Worm (Caenorhabditis elegans) whole organism, mixed stage, embryonic: ENCODE results near the gene srz-99.

ENCODE experiments used
- M03D4.4 ChIP-seq: sonication (generic microtip); optimal IDR thresholded peaks from 2 replicates; lab custom pipeline; 2017; ENCODE audit warnings: mild to moderate bottlenecking, missing genetic modification characterization, missing compliant biosample characterization
- blmp-1 ChIP-seq: fragments of 150-350 bp; optimal IDR thresholded peaks from 2 replicates; lab custom pipeline; 2014; ENCODE audit warnings: missing biosample characterization, missing genetic modification characterization
- ceh-43 ChIP-seq: fragments of 200-800 bp; sonication (Bioruptor generic); optimal IDR thresholded peaks from 2 replicates; lab custom pipeline; 2018; ENCODE audit warnings: mild to moderate bottlenecking, missing genetic modification characterization, moderate library complexity, missing compliant biosample characterization
- ceh-83 ChIP-seq: fragments of 200-800 bp; sonication (Bioruptor generic); optimal IDR thresholded peaks from 2 replicates; lab custom pipeline; 2018; ENCODE audit warnings: mild to moderate bottlenecking, missing genetic modification characterization, missing compliant biosample characterization
- elt-3 ChIP-seq: fragments of 150-350 bp; optimal IDR thresholded peaks from 2 replicates; lab custom pipeline; 2014; ENCODE audit warnings: missing biosample characterization, missing genetic modification characterization
- flh-1 ChIP-seq: fragments of 200-800 bp; sonication (Bioruptor generic); optimal IDR thresholded peaks from 2 replicates; lab custom pipeline; 2018; ENCODE audit warnings: mild to moderate bottlenecking, missing genetic modification characterization, moderate library complexity, missing compliant biosample characterization
- mab-5 ChIP-seq: fragments of 150-350 bp; optimal IDR thresholded peaks from 2 replicates; lab custom pipeline; 2014; ENCODE audit warnings: missing biosample characterization, missing genetic modification characterization
- mep-1 ChIP-seq: fragments of 150-350 bp; optimal IDR thresholded peaks from 2 replicates; lab custom pipeline; 2017; ENCODE audit warnings: missing biosample characterization, missing genetic modification reagents, missing genetic modification characterization, inconsistent platforms
- nhr-76 ChIP-seq: sonication (generic microtip); optimal IDR thresholded peaks from 2 replicates; lab custom pipeline; 2017; ENCODE audit warnings: missing biosample characterization, missing genetic modification characterization
- pha-4 ChIP-seq: fragments of 150-350 bp; optimal IDR thresholded peaks from 2 replicates; lab custom pipeline; 2018; ENCODE audit warnings: missing biosample characterization, missing genetic modification reagents, missing genetic modification characterization
- snpc-4 ChIP-seq: fragments of 150-350 bp; optimal IDR thresholded peaks from 2 replicates; lab custom pipeline; 2014; ENCODE audit warnings: missing biosample characterization, missing genetic modification characterization
- sptf-1 ChIP-seq: sonication (generic microtip); optimal IDR thresholded peaks from 2 replicates; lab custom pipeline; 2017; ENCODE audit warnings: mild to moderate bottlenecking, missing genetic modification characterization, moderate library complexity, missing compliant biosample characterization
- unc-62 ChIP-seq: fragments of 150-350 bp; optimal IDR thresholded peaks from 2 replicates; lab custom pipeline; 2014; ENCODE audit warnings: missing biosample characterization, missing genetic modification reagents, missing genetic modification characterization
- zip-8 ChIP-seq: fragments of 150-350 bp; optimal IDR thresholded peaks from 2 replicates; lab custom pipeline; 2014; ENCODE audit warnings: missing biosample characterization, missing genetic modification characterization

- TF ChIP-seq mab-5 (tag; lab: Kevin White, UChicago) (no peak), M03D4.4 (tag; lab: Kevin White, UChicago) (no peak), pha-4 (no peak), nhr-76 (tag; lab: Kevin White, UChicago) (no peak), snpc-4 (tag; lab: Kevin White, UChicago) (no peak), flh-1 (GFP tag; lab: Kevin White, UChicago) (no peak), ceh-83 (GFP tag; lab: Kevin White, UChicago) (no peak), blmp-1 (no peak), elt-3 (no peak), ceh-43 (no peak), unc-62 (GFP tag; lab: Kevin White, UChicago) (no peak), mep-1 (tag; lab: Kevin White, UChicago) (no peak), zip-8 (tag; lab: Kevin White, UChicago) (no peak), sptf-1 (tag; lab: Kevin White, UChicago) (no peak)
Observed at ce11 chrV:16724574-16724973, 5.5 kb upstream of the srz-99 start.
